Fruit fly (Drosophila melanogaster): ENCODE results near the gene Jon25Biii.

Gene Jon25Biii

dm6 chr2L:4955094-4955823, 4.7 kb upstream of the Jon25Biii start, which contains the start of the genes Jon25Bi and Marcal1:
Jon25Bi (minus strand) TSS chr2L:4955144.
Marcal1 (plus strand) TSS chr2L:4955509.
- TF ChIP-seq CG6276 (GFP tag; optimal IDR thresholded peaks at IDR 0.05) (no peak), acj6 (GFP tag; optimal IDR thresholded peaks at IDR 0.05) (no peak), Gug (GFP tag; IDR thresholded peaks at IDR 0.05) (no peak), Sox102F (GFP tag; optimal IDR thresholded peaks at IDR 0.05) (no peak), CG11762 (GFP tag; optimal IDR thresholded peaks at IDR 0.05; ENCODE audit: insufficient read depth) (no peak), Sox15 (GFP tag; optimal IDR thresholded peaks at IDR 0.05) (no peak), CG11294 (GFP tag; IDR thresholded peaks at IDR 0.05) (no peak), fd85E (GFP tag; optimal IDR thresholded peaks at IDR 0.05) (no peak), CG9139 (GFP tag; optimal IDR thresholded peaks at IDR 0.05) (no peak), vri (GFP tag; optimal IDR thresholded peaks at IDR 0.05) (no peak), achi (GFP tag; optimal IDR thresholded peaks at IDR 0.05) (no peak), Ets96B (tag; optimal IDR thresholded peaks at IDR 0.05) (no peak), CG7368 (GFP tag; optimal IDR thresholded peaks at IDR 0.05) (no peak), topi (GFP tag; optimal IDR thresholded peaks at IDR 0.05) (no peak), svp (GFP tag) (no peak), ss (GFP tag; optimal IDR thresholded peaks at IDR 0.05) (no peak), Eip78C (GFP tag) (no peak), dsx (GFP tag; optimal IDR thresholded peaks at IDR 0.05; ENCODE audit: poor library complexity, severe bottlenecking) (no peak)

dm6 chr2L:4953086-4953570, 2.6 kb upstream of the Jon25Biii start, which contains the start of gene Jon25Bii:
Jon25Bii (minus strand) TSS chr2L:4953136.
- no peak for TF ChIP-seq vri (GFP tag; optimal IDR thresholded peaks at IDR 0.05)
- TF ChIP-seq CG6808 (GFP tag; optimal IDR thresholded peaks at IDR 0.05), result no peak
- no peak for TF ChIP-seq acj6 (GFP tag; optimal IDR thresholded peaks at IDR 0.05)
- no peak for TF ChIP-seq net (GFP tag; optimal IDR thresholded peaks at IDR 0.05)
- TF ChIP-seq CG10669 (GFP tag; optimal IDR thresholded peaks at IDR 0.05), result no peak
- TF ChIP-seq OdsH (GFP tag; optimal IDR thresholded peaks at IDR 0.05), result no peak
- no peak for TF ChIP-seq salr (GFP tag; optimal IDR thresholded peaks at IDR 0.05)

- no peak for TF ChIP-seq Eip93F (GFP tag; optimal IDR thresholded peaks at IDR 0.05)
- TF ChIP-seq CG8319 (GFP tag; optimal IDR thresholded peaks at IDR 0.05), result peak; percentile 91
- peak; percentile 63 for TF ChIP-seq fkh (GFP tag; optimal IDR thresholded peaks at IDR 0.05)
- TF ChIP-seq acj6 (GFP tag; optimal IDR thresholded peaks at IDR 0.05), result no peak
- no peak for TF ChIP-seq Blimp-1 (GFP tag; optimal IDR thresholded peaks at IDR 0.05)
- no peak for TF ChIP-seq CG10669 (GFP tag; optimal IDR thresholded peaks at IDR 0.05)
These were observed 1.0 kb downstream of the Jon25Biii start, which contains the start of gene jet for dm6 chr2L:4949453-4950045. jet (minus strand) TSS chr2L:4949784.

- TF ChIP-seq Blimp-1 (GFP tag; optimal IDR thresholded peaks at IDR 0.05) (peak; percentile 87), Sox15 (GFP tag; optimal IDR thresholded peaks at IDR 0.05) (peak; percentile 96), esn (GFP tag; optimal IDR thresholded peaks at IDR 0.05) (peak; percentile 98), lz (GFP tag; optimal IDR thresholded peaks at IDR 0.05) (peak; percentile 97), CG3919 (GFP tag; optimal IDR thresholded peaks at IDR 0.05) (peak; percentile 97), dac (GFP tag; optimal IDR thresholded peaks at IDR 0.05) (peak; percentile 93), dsx (GFP tag; optimal IDR thresholded peaks at IDR 0.05; ENCODE audit: poor library complexity, severe bottlenecking) (peak; percentile 97), Hr4 (GFP tag; optimal IDR thresholded peaks at IDR 0.05) (peak; percentile 95), Gug (GFP tag; IDR thresholded peaks at IDR 0.05) (peak; percentile 98), eg (GFP tag; IDR thresholded peaks at IDR 0.05) (peak; percentile 99), Ets21C (GFP tag; optimal IDR thresholded peaks at IDR 0.05) (peak; percentile 90), CG34406 (GFP tag; optimal IDR thresholded peaks at IDR 0.05) (peak; percentile 97), CG10669 (GFP tag; optimal IDR thresholded peaks at IDR 0.05) (peak; percentile 96), topi (GFP tag; optimal IDR thresholded peaks at IDR 0.05) (peak; percentile 96), Met (GFP tag; optimal IDR thresholded peaks at IDR 0.05) (peak; percentile 95), CG11902 (GFP tag; optimal IDR thresholded peaks at IDR 0.05) (peak; percentile 92), net (GFP tag; optimal IDR thresholded peaks at IDR 0.05) (peak; percentile 96), CG6276 (GFP tag; optimal IDR thresholded peaks at IDR 0.05) (peak; percentile 92), CG15336 (GFP tag; IDR thresholded peaks at IDR 0.05) (peak; percentile 97), Eip75B (GFP tag; optimal IDR thresholded peaks at IDR 0.05) (peak; percentile 94), vri (GFP tag; optimal IDR thresholded peaks at IDR 0.05) (peak; percentile 89), CG6163 (GFP tag; IDR thresholded peaks at IDR 0.05) (peak; percentile 98), salr (GFP tag; optimal IDR thresholded peaks at IDR 0.05) (peak in 1 of 2 experiments; percentile 94), Sox14 (GFP tag; optimal IDR thresholded peaks at IDR 0.05) (peak; percentile 96), CG6792 (GFP tag; optimal IDR thresholded peaks at IDR 0.05) (peak; percentile 96), ss (GFP tag; optimal IDR thresholded peaks at IDR 0.05) (peak; percentile 89 to 94)
These were observed 5.3 kb downstream of the Jon25Biii start, which contains the start of the genes mRpL24 and betaggt-I for dm6 chr2L:4945300-4945699. mRpL24 (minus strand) TSS chr2L:4945361. betaggt-I (plus strand) TSS chr2L:4945579.

All from whole organism, prepupa.